Worm (Caenorhabditis elegans) whole organism, young adult: Measurements from ENCODE around the gene Y39A1A.9.

ENCODE experiments used
- D2030.7 ChIP-seq: fragments of 200-800 bp; sonication (Bioruptor generic); IDR thresholded peaks from 2 replicates; pipeline ENCODE4 v1.3.6; 2022; ENCODE audit warnings: missing genetic modification reagents, missing genetic modification characterization, missing compliant biosample characterization
- F22D6.2 ChIP-seq: sonication (generic microtip); optimal IDR thresholded peaks from 2 replicates; lab custom pipeline; 2016; ENCODE audit warnings: mild to moderate bottlenecking, missing genetic modification characterization, missing compliant biosample characterization
- F23B12.7 ChIP-seq: sonication (generic microtip); optimal IDR thresholded peaks from 2 replicates; lab custom pipeline; 2017; ENCODE audit warnings: missing genetic modification characterization, mild to moderate bottlenecking, missing compliant biosample characterization, antibody characterized with exemption, moderate library complexity; ENCODE audit not compliant: insufficient read depth
- F57C9.4 ChIP-seq: sonication (generic microtip); optimal IDR thresholded peaks from 2 replicates; lab custom pipeline; 2017; ENCODE audit warnings: mild to moderate bottlenecking, missing genetic modification characterization, missing compliant biosample characterization
- T07F8.4 ChIP-seq: sonication (generic microtip); optimal IDR thresholded peaks from 2 replicates; lab custom pipeline; 2016; ENCODE audit warnings: mild to moderate bottlenecking, missing genetic modification characterization, moderate library complexity, missing compliant biosample characterization
- T26A5.8 ChIP-seq: sonication (generic microtip); optimal IDR thresholded peaks from 2 replicates; lab custom pipeline; 2016; ENCODE audit warnings: missing genetic modification characterization, missing compliant biosample characterization
- Y53G8AR.9 ChIP-seq: fragments of 200-800 bp; sonication (Bioruptor generic); conservative IDR thresholded peaks from 2 replicates; pipeline ENCODE4 v1.3.6; 2022; ENCODE audit warnings: missing genetic modification reagents, missing genetic modification characterization, missing compliant biosample characterization
- aptf-2 ChIP-seq: fragments of 200-800 bp; sonication (Bioruptor generic); conservative IDR thresholded peaks from 2 replicates; pipeline ENCODE4 v1.3.6; 2022; ENCODE audit warnings: missing genetic modification reagents, missing genetic modification characterization, missing compliant biosample characterization
- aptf-3 ChIP-seq: fragments of 200-800 bp; sonication (Bioruptor generic); IDR thresholded peaks from 2 replicates; pipeline ENCODE4 v1.3.6; 2022; ENCODE audit warnings: missing genetic modification characterization, missing compliant biosample characterization
- bed-1 ChIP-seq: fragments of 200-800 bp; sonication (Bioruptor generic); IDR thresholded peaks from 2 replicates; pipeline ENCODE4 v1.3.6; 2022; ENCODE audit warnings: missing genetic modification reagents, missing genetic modification characterization, missing compliant biosample characterization
- cebp-1 ChIP-seq, 2 experiments: fragments of 200-800 bp in 1 of 2; sonication (Bioruptor generic) in 1 of 2; sonication (generic microtip) in 1 of 2; IDR thresholded peaks in 1 of 2; optimal IDR thresholded peaks in 1 of 2; 2 replicates each; pipeline versions ENCODE4 v1.3.6 to Lab custom; 2017 to 2022; ENCODE audit warnings: missing compliant biosample characterization in 2 of 2, missing genetic modification characterization in 2 of 2, mild to moderate bottlenecking in 1 of 2, missing genetic modification reagents in 1 of 2, moderate library complexity in 1 of 2
- ceh-100 ChIP-seq: fragments of 200-800 bp; sonication (Bioruptor generic); IDR thresholded peaks from 2 replicates; pipeline ENCODE4 v1.3.6; 2022; ENCODE audit warnings: missing genetic modification reagents, missing genetic modification characterization, missing compliant biosample characterization
- dpl-1 ChIP-seq: fragments of 150-350 bp; optimal IDR thresholded peaks from 2 replicates; lab custom pipeline; 2014; ENCODE audit warnings: missing biosample characterization, missing genetic modification reagents, missing genetic modification characterization
- efl-1 ChIP-seq: fragments of 150-350 bp; optimal IDR thresholded peaks from 2 replicates; lab custom pipeline; 2014; ENCODE audit warnings: missing biosample characterization, missing genetic modification reagents, missing genetic modification characterization
- egl-18 ChIP-seq: fragments of 200-800 bp; sonication (Bioruptor generic); IDR thresholded peaks from 2 replicates; pipeline ENCODE4 v1.3.6; 2022; ENCODE audit warnings: missing genetic modification reagents, missing genetic modification characterization, missing compliant biosample characterization
- egrh-3 ChIP-seq: fragments of 200-800 bp; sonication (Bioruptor generic); IDR thresholded peaks from 2 replicates; pipeline ENCODE4 v1.3.6; 2022; ENCODE audit warnings: missing genetic modification reagents, missing genetic modification characterization, missing compliant biosample characterization
- fkh-3 ChIP-seq: sonication (generic microtip); optimal IDR thresholded peaks from 2 replicates; lab custom pipeline; 2016; ENCODE audit warnings: mild to moderate bottlenecking, missing genetic modification characterization, missing compliant biosample characterization
- gei-17 ChIP-seq: fragments of 200-800 bp; sonication (Bioruptor generic); optimal IDR thresholded peaks from 2 replicates; lab custom pipeline; 2018; ENCODE audit warnings: mild to moderate bottlenecking, missing genetic modification characterization, missing compliant biosample characterization
- hlh-12 ChIP-seq: sonication (generic microtip); optimal IDR thresholded peaks from 2 replicates; lab custom pipeline; 2016; ENCODE audit warnings: missing genetic modification characterization, missing compliant biosample characterization
- hmg-20 ChIP-seq: fragments of 200-800 bp; sonication (Bioruptor generic); IDR thresholded peaks from 2 replicates; pipeline ENCODE4 v1.3.6; 2022; ENCODE audit warnings: missing genetic modification reagents, missing genetic modification characterization, missing compliant biosample characterization
- hrde-1 ChIP-seq: sonication (generic microtip); optimal IDR thresholded peaks from 2 replicates; lab custom pipeline; 2016; ENCODE audit warnings: missing genetic modification characterization, mild to moderate bottlenecking, missing compliant biosample characterization, moderate library complexity, missing genotype, missing genetic modification reagents, borderline replicate concordance
- lin-35 ChIP-seq, 3 experiments: fragments of 150-350 bp in 2 of 3; sonication (generic microtip) in 1 of 3; optimal IDR thresholded peaks; 2 replicates each; lab custom pipeline; 2014 to 2018; ENCODE audit warnings: missing biosample characterization in 3 of 3, missing genetic modification characterization in 3 of 3, missing genetic modification reagents in 3 of 3
- lin-40 ChIP-seq: sonication (generic microtip); optimal IDR thresholded peaks from 2 replicates; lab custom pipeline; 2016; ENCODE audit warnings: missing genetic modification characterization, mild to moderate bottlenecking, missing compliant biosample characterization, missing genotype, missing genetic modification reagents
- lin-54 ChIP-seq: fragments of 200-800 bp; sonication (Bioruptor generic); optimal IDR thresholded peaks from 2 replicates; lab custom pipeline; 2018; ENCODE audit warnings: mild to moderate bottlenecking, missing genetic modification characterization, missing compliant biosample characterization
- mcd-1 ChIP-seq: fragments of 200-800 bp; sonication (Bioruptor generic); IDR thresholded peaks from 2 replicates; pipeline ENCODE4 v1.3.6; 2022; ENCODE audit warnings: missing genetic modification reagents, missing genetic modification characterization, missing compliant biosample characterization
- mes-4 ChIP-seq: sonication (generic microtip); optimal IDR thresholded peaks from 2 replicates; lab custom pipeline; 2016; ENCODE audit warnings: missing genotype, missing genetic modification characterization, missing compliant biosample characterization
- mxl-1 ChIP-seq: sonication (generic microtip); optimal IDR thresholded peaks from 2 replicates; lab custom pipeline; 2016; ENCODE audit warnings: missing genetic modification characterization, missing compliant biosample characterization
- nhr-27 ChIP-seq: fragments of 200-800 bp; sonication (Bioruptor generic); optimal IDR thresholded peaks from 2 replicates; lab custom pipeline; 2018; ENCODE audit warnings: mild to moderate bottlenecking, missing genetic modification characterization, moderate library complexity, missing compliant biosample characterization
- pha-4 ChIP-seq: fragments of 150-350 bp; sonication (generic microtip); optimal IDR thresholded peaks from 2 replicates; lab custom pipeline; 2014; ENCODE audit warnings: missing biosample characterization, missing genetic modification reagents, missing genetic modification characterization
- repo-1 ChIP-seq: sonication (generic microtip); optimal IDR thresholded peaks from 2 replicates; lab custom pipeline; 2017; ENCODE audit warnings: mild to moderate bottlenecking, missing genetic modification characterization, missing compliant biosample characterization
- sdz-38 ChIP-seq: sonication (generic microtip); optimal IDR thresholded peaks from 2 replicates; lab custom pipeline; 2016; ENCODE audit warnings: missing genotype, missing genetic modification characterization, missing compliant biosample characterization
- snpc-4 ChIP-seq, 5 experiments: fragments of 150-350 bp in 1 of 5; sonication (generic microtip) in 4 of 5; optimal IDR thresholded peaks; 2 replicates each; lab custom pipeline; 2014 to 2018; ENCODE audit warnings: missing genetic modification characterization in 5 of 5, missing biosample characterization in 3 of 5, antibody characterized with exemption in 2 of 5, mild to moderate bottlenecking in 2 of 5, missing compliant biosample characterization in 2 of 5, missing genotype in 2 of 5, moderate library complexity in 2 of 5, missing genetic modification reagents in 1 of 5
- sptf-2 ChIP-seq: fragments of 200-800 bp; sonication (Bioruptor generic); optimal IDR thresholded peaks from 2 replicates; lab custom pipeline; 2018; ENCODE audit warnings: mild to moderate bottlenecking, missing genetic modification characterization, missing compliant biosample characterization
- tbx-9 ChIP-seq: sonication (generic microtip); optimal IDR thresholded peaks from 2 replicates; lab custom pipeline; 2016; ENCODE audit warnings: borderline replicate concordance, missing genetic modification characterization, inconsistent platforms, missing compliant biosample characterization
- tlf-1 ChIP-seq: fragments of 200-800 bp; sonication (Bioruptor generic); optimal IDR thresholded peaks from 2 replicates; lab custom pipeline; 2018; ENCODE audit warnings: mild to moderate bottlenecking, missing genetic modification characterization, missing compliant biosample characterization
- xnd-1 ChIP-seq: sonication (generic microtip); optimal IDR thresholded peaks from 2 replicates; lab custom pipeline; 2016; ENCODE audit warnings: missing genotype, missing genetic modification reagents, missing genetic modification characterization, missing compliant biosample characterization
- ztf-22 ChIP-seq: fragments of 200-800 bp; sonication (Bioruptor generic); optimal IDR thresholded peaks from 2 replicates; lab custom pipeline; 2018; ENCODE audit warnings: mild to moderate bottlenecking, missing genetic modification characterization, moderate library complexity, missing compliant biosample characterization
- ztf-6 ChIP-seq: fragments of 200-800 bp; sonication (Bioruptor generic); IDR thresholded peaks from 2 replicates; pipeline ENCODE4 v1.3.6; 2022; ENCODE audit warnings: missing genetic modification reagents, missing genetic modification characterization, missing compliant biosample characterization

Y39A1A.9 gene

ce11 chrIII:10631870-10632509 is 1.3 kb downstream of the Y39A1A.9 start:
- no peak for TF ChIP-seq lin-54
- TF ChIP-seq T26A5.8 (tag; lab: Kevin White, UChicago): no peak
- no peak for TF ChIP-seq hlh-12 (tag; lab: Kevin White, UChicago)
- no peak for TF ChIP-seq lin-40 (tag; lab: Kevin White, UChicago)
- TF ChIP-seq efl-1 (GFP tag; lab: Kevin White, UChicago): no peak
- TF ChIP-seq gei-17 (GFP tag; lab: Kevin White, UChicago): no peak
- TF ChIP-seq F22D6.2 (tag; lab: Kevin White, UChicago): no peak
- TF ChIP-seq hrde-1: no peak
- TF ChIP-seq ztf-22 (GFP tag; lab: Kevin White, UChicago): no peak
- no peak for TF ChIP-seq dpl-1 (GFP tag; lab: Kevin White, UChicago)
- no peak for TF ChIP-seq fkh-3 (tag; lab: Kevin White, UChicago)
- TF ChIP-seq T07F8.4 (tag; lab: Kevin White, UChicago): no peak
- TF ChIP-seq sptf-2: no peak
- no peak for TF ChIP-seq ztf-6
- TF ChIP-seq snpc-4 (GFP tag; optimal IDR thresholded peaks at IDR 0.05; lab: Kevin White, UChicago): no peak
- TF ChIP-seq snpc-4 (tag; optimal IDR thresholded peaks at IDR 0.05; lab: Kevin White, UChicago): no peak
- no peak for TF ChIP-seq tbx-9 (tag; lab: Kevin White, UChicago)
- no peak for TF ChIP-seq hmg-20
- no peak for TF ChIP-seq egrh-3 (GFP tag; lab: Robert Waterston, UW)
- no peak for TF ChIP-seq pha-4 (tag; lab: Kevin White, UChicago)
- TF ChIP-seq sdz-38 (tag; lab: Kevin White, UChicago): no peak
- TF ChIP-seq, all 124 proteins: peak for 0

- TF ChIP-seq Y53G8AR.9 (GFP tag; lab: Robert Waterston, UW) (no peak), ztf-22 (GFP tag; lab: Kevin White, UChicago) (no peak), lin-35 (GFP tag; optimal IDR thresholded peaks at IDR 0.05; lab: Kevin White, UChicago) (no peak), bed-1 (GFP tag; lab: Robert Waterston, UW) (no peak), mxl-1 (no peak), nhr-27 (tag; lab: Kevin White, UChicago) (no peak), repo-1 (tag; lab: Kevin White, UChicago) (no peak), ceh-100 (GFP tag; lab: Robert Waterston, UW) (no peak)
These were observed 3.5 kb downstream of the Y39A1A.9 start for ce11 chrIII:10629795-10630194.

- TF ChIP-seq pha-4 (tag; lab: Kevin White, UChicago) (no peak), mes-4 (tag; lab: Kevin White, UChicago) (no peak), egl-18 (no peak), aptf-3 (GFP tag; lab: Robert Waterston, UW) (no peak), F57C9.4 (tag; lab: Kevin White, UChicago) (no peak), aptf-2 (GFP tag; lab: Robert Waterston, UW) (no peak), tlf-1 (GFP tag; lab: Kevin White, UChicago) (no peak), F23B12.7 (no peak), repo-1 (tag; lab: Kevin White, UChicago) (no peak), cebp-1 (GFP tag; IDR thresholded peaks at IDR 0.05; lab: Robert Waterston, UW) (no peak), cebp-1 (tag; optimal IDR thresholded peaks at IDR 0.05; lab: Kevin White, UChicago) (no peak), mcd-1 (GFP tag; lab: Robert Waterston, UW) (no peak), xnd-1 (tag; lab: Kevin White, UChicago) (no peak), D2030.7 (GFP tag; lab: Robert Waterston, UW) (no peak)
These were observed 4.3 kb downstream of the Y39A1A.9 start, which contains the start of gene swt-4 for ce11 chrIII:10629043-10629442. swt-4 (minus strand) TSS chrIII:10629143.
